Fruit fly (Drosophila melanogaster) whole organism, embryonic: ENCODE results near the gene CG17187.

ENCODE experiments used
- Ada2b ChIP-seq: fragments of 200-800 bp; sonication (Bioruptor generic); IDR thresholded peaks from 2 replicates; pipeline ENCODE4 v1.3.6; 2022; ENCODE audit warnings: missing biosample characterization, missing genetic modification characterization
- CG10209 ChIP-seq: fragments of 200-800 bp; sonication (Bioruptor generic); optimal IDR thresholded peaks from 3 replicates; lab custom pipeline; 2017; ENCODE audit warnings: missing biosample characterization, mild to moderate bottlenecking, missing genetic modification characterization, missing genetic modification reagents
- CG10267 ChIP-seq: fragments of 200-800 bp; sonication (Bioruptor generic); optimal IDR thresholded peaks from 2 replicates; lab custom pipeline; 2018; ENCODE audit warnings: missing biosample characterization, mild to moderate bottlenecking, missing genetic modification characterization, moderate library complexity
- CG10321 ChIP-seq: fragments of 200-800 bp; sonication (Bioruptor generic); IDR thresholded peaks from 2 replicates; pipeline ENCODE4 v1.3.6; 2022; ENCODE audit warnings: missing biosample characterization, missing genetic modification characterization
- CG10959 ChIP-seq: fragments of 200-800 bp; sonication (Bioruptor generic); IDR thresholded peaks from 2 replicates; pipeline ENCODE4 v1.3.6; 2022; ENCODE audit warnings: missing biosample characterization, missing genetic modification characterization
- CG11560 ChIP-seq: fragments of 200-800 bp; sonication (Bioruptor generic); IDR thresholded peaks from 3 replicates; pipeline ENCODE4 v1.3.6; 2022; ENCODE audit warnings: missing biosample characterization, missing genetic modification characterization
- CG12744 ChIP-seq: fragments of 200-800 bp; sonication (Bioruptor generic); optimal IDR thresholded peaks from 2 replicates; lab custom pipeline; 2016; ENCODE audit warnings: missing biosample characterization, missing genetic modification characterization
- CG15514 ChIP-seq: fragments of 200-800 bp; sonication (Bioruptor generic); optimal IDR thresholded peaks from 3 replicates; lab custom pipeline; 2017; ENCODE audit warnings: missing biosample characterization, missing genetic modification characterization, mild to moderate bottlenecking, moderate library complexity, missing genetic modification reagents
- CG15601 ChIP-seq: fragments of 200-800 bp; sonication (Bioruptor generic); optimal IDR thresholded peaks from 3 replicates; lab custom pipeline; 2019; ENCODE audit warnings: missing biosample characterization, mild to moderate bottlenecking, missing genetic modification characterization, moderate library complexity
- CG15696 ChIP-seq: fragments of 200-800 bp; sonication (Bioruptor generic); optimal IDR thresholded peaks from 2 replicates; lab custom pipeline; 2019; ENCODE audit warnings: missing biosample characterization, mild to moderate bottlenecking, missing genetic modification characterization, moderate library complexity
- CG16815 ChIP-seq: fragments of 200-800 bp; sonication (Bioruptor generic); optimal IDR thresholded peaks from 3 replicates; lab custom pipeline; 2017; ENCODE audit warnings: missing biosample characterization, mild to moderate bottlenecking, missing genetic modification characterization
- CG17359 ChIP-seq: fragments of 200-800 bp; sonication (Bioruptor generic); optimal IDR thresholded peaks from 3 replicates; lab custom pipeline; 2018; ENCODE audit warnings: missing biosample characterization, mild to moderate bottlenecking, missing genetic modification characterization, moderate library complexity
- CG17361 ChIP-seq: fragments of 200-800 bp; sonication (Bioruptor generic); IDR thresholded peaks from 3 replicates; pipeline ENCODE4 v1.3.6; 2022; ENCODE audit warnings: missing biosample characterization, missing genetic modification characterization
- CG30020 ChIP-seq: fragments of 200-800 bp; optimal IDR thresholded peaks from 2 replicates; lab custom pipeline; 2019; ENCODE audit warnings: missing biosample characterization, mild to moderate bottlenecking, missing genetic modification characterization, moderate library complexity
- CG30431 ChIP-seq: fragments of 200-800 bp; sonication (Bioruptor generic); optimal IDR thresholded peaks from 2 replicates; lab custom pipeline; 2017; ENCODE audit warnings: missing biosample characterization, missing genetic modification characterization
- CG7745 ChIP-seq: fragments of 200-800 bp; sonication (Bioruptor generic); optimal IDR thresholded peaks from 2 replicates; lab custom pipeline; 2018; ENCODE audit warnings: missing biosample characterization, mild to moderate bottlenecking, missing genetic modification characterization, moderate library complexity
- CG7928 ChIP-seq: fragments of 200-800 bp; sonication (Bioruptor generic); optimal IDR thresholded peaks from 2 replicates; lab custom pipeline; 2017; ENCODE audit warnings: missing biosample characterization, mild to moderate bottlenecking, missing genetic modification characterization
- CG8944 ChIP-seq: fragments of 200-800 bp; sonication (Bioruptor generic); optimal IDR thresholded peaks from 3 replicates; lab custom pipeline; 2016; ENCODE audit warnings: missing biosample characterization, missing genetic modification characterization
- CG9609 ChIP-seq: fragments of 200-800 bp; sonication (Bioruptor generic); optimal IDR thresholded peaks from 3 replicates; lab custom pipeline; 2016; ENCODE audit warnings: missing biosample characterization, missing genetic modification characterization
- Fer2 ChIP-seq: fragments of 200-800 bp; sonication (Bioruptor generic); optimal IDR thresholded peaks from 2 replicates; lab custom pipeline; 2018; ENCODE audit warnings: missing biosample characterization, mild to moderate bottlenecking, missing genetic modification characterization, moderate library complexity
- HLHmδ ChIP-seq: fragments of 200-800 bp; sonication (Bioruptor generic); optimal IDR thresholded peaks from 2 replicates; lab custom pipeline; 2018; ENCODE audit warnings: missing biosample characterization, mild to moderate bottlenecking, missing genetic modification characterization, moderate library complexity
- HmgD ChIP-seq: fragments of 200-800 bp; sonication (Bioruptor generic); optimal IDR thresholded peaks from 3 replicates; lab custom pipeline; 2016; ENCODE audit warnings: missing biosample characterization, missing genetic modification characterization
- Kr ChIP-seq: fragments of 200-800 bp; sonication (Bioruptor generic); optimal IDR thresholded peaks from 2 replicates; lab custom pipeline; 2017; ENCODE audit warnings: missing biosample characterization, mild to moderate bottlenecking, missing genetic modification characterization
- Mad ChIP-seq: fragments of 200-800 bp; sonication (Bioruptor generic); optimal IDR thresholded peaks from 2 replicates; lab custom pipeline; 2016; ENCODE audit warnings: missing biosample characterization, missing genetic modification characterization
- Myb ChIP-seq: fragments of 200-800 bp; sonication (Bioruptor generic); optimal IDR thresholded peaks from 2 replicates; lab custom pipeline; 2016; ENCODE audit warnings: missing biosample characterization, missing genetic modification characterization
- Ravus ChIP-seq: fragments of 200-800 bp; sonication (Bioruptor generic); IDR thresholded peaks from 2 replicates; pipeline ENCODE4 v1.3.6; 2022; ENCODE audit warnings: missing biosample characterization, missing genetic modification characterization
- ab ChIP-seq: fragments of 200-800 bp; sonication (Bioruptor generic); optimal IDR thresholded peaks from 2 replicates; lab custom pipeline; 2016; ENCODE audit warnings: missing biosample characterization, missing genetic modification characterization
- ara ChIP-seq: fragments of 200-800 bp; sonication (Bioruptor generic); IDR thresholded peaks from 2 replicates; pipeline ENCODE4 v1.3.6; 2022; ENCODE audit warnings: missing biosample characterization, missing genetic modification characterization
- cad ChIP-seq: fragments of >200 bp; optimal IDR thresholded peaks from 2 replicates; lab custom pipeline; 2017; ENCODE audit warnings: missing biosample characterization, missing genetic modification characterization
- dan ChIP-seq: fragments of 200-800 bp; sonication (Bioruptor generic); IDR thresholded peaks from 2 replicates; pipeline ENCODE4 v1.3.6; 2022; ENCODE audit warnings: missing biosample characterization, missing genetic modification characterization
- dm ChIP-seq: fragments of 200-800 bp; sonication (Bioruptor generic); optimal IDR thresholded peaks from 3 replicates; lab custom pipeline; 2016; ENCODE audit warnings: missing biosample characterization, missing genetic modification characterization
- fd102C ChIP-seq: fragments of 200-800 bp; sonication (Bioruptor generic); optimal IDR thresholded peaks from 2 replicates; lab custom pipeline; 2018; ENCODE audit warnings: missing biosample characterization, mild to moderate bottlenecking, missing genetic modification characterization, moderate library complexity
- gsb ChIP-seq: fragments of 200-800 bp; sonication (Bioruptor generic); IDR thresholded peaks from 2 replicates; pipeline ENCODE4 v1.3.6; 2022; ENCODE audit warnings: missing biosample characterization, missing genetic modification characterization
- insv ChIP-seq, 2 experiments: fragments of 200-800 bp; sonication (Bioruptor generic); optimal IDR thresholded peaks; 3 replicates each; lab custom pipeline; 2016 to 2018; ENCODE audit warnings: missing biosample characterization in 2 of 2, missing genetic modification characterization in 2 of 2
- kay ChIP-seq: fragments of 200-800 bp; sonication (Bioruptor generic); optimal IDR thresholded peaks from 2 replicates; lab custom pipeline; 2016; ENCODE audit warnings: missing biosample characterization, missing genetic modification characterization
- kni ChIP-seq: fragments of 200-800 bp; sonication (Bioruptor generic); optimal IDR thresholded peaks from 3 replicates; lab custom pipeline; 2017; ENCODE audit warnings: mild to moderate bottlenecking, missing biosample characterization, missing genetic modification reagents, missing genetic modification characterization
- lov ChIP-seq, 2 experiments: fragments of 200-800 bp in 1 of 2; fragments of >200 bp in 1 of 2; sonication (Bioruptor generic) in 1 of 2; IDR thresholded peaks in 1 of 2; optimal IDR thresholded peaks in 1 of 2; 2 replicates in 1 of 2; 3 replicates in 1 of 2; pipeline versions ENCODE4 v1.3.6 to Lab custom; 2017 to 2022; ENCODE audit warnings: missing biosample characterization in 1 of 2, missing genetic modification characterization in 1 of 2
- luna ChIP-seq: fragments of 200-800 bp; sonication (Bioruptor generic); optimal IDR thresholded peaks from 2 replicates; lab custom pipeline; 2016; ENCODE audit warnings: missing biosample characterization, missing genetic modification characterization
- org-1 ChIP-seq: fragments of 200-800 bp; sonication (Bioruptor generic); optimal IDR thresholded peaks from 2 replicates; lab custom pipeline; 2017; ENCODE audit warnings: missing biosample characterization, missing genetic modification characterization
- p53 ChIP-seq: fragments of 200-800 bp; sonication (Bioruptor generic); optimal IDR thresholded peaks from 2 replicates; lab custom pipeline; 2016; ENCODE audit warnings: missing biosample characterization, missing genetic modification characterization
- run ChIP-seq: fragments of 200-800 bp; sonication (Bioruptor generic); optimal IDR thresholded peaks from 3 replicates; lab custom pipeline; 2018; ENCODE audit warnings: missing biosample characterization, mild to moderate bottlenecking, missing genetic modification characterization
- sens ChIP-seq: fragments of 200-800 bp; sonication (Bioruptor generic); peaks from one replicate; lab custom pipeline; 2016; ENCODE audit warnings: missing biosample characterization, missing genetic modification characterization
- ssp ChIP-seq: fragments of 200-800 bp; sonication (Bioruptor generic); IDR thresholded peaks from 2 replicates; pipeline ENCODE4 v1.3.6; 2022; ENCODE audit warnings: missing biosample characterization, missing genetic modification characterization
- stc ChIP-seq: fragments of 200-800 bp; sonication (Bioruptor generic); IDR thresholded peaks from 2 replicates; pipeline ENCODE4 v1.3.6; 2022; ENCODE audit warnings: missing biosample characterization, missing genetic modification characterization
- stwl ChIP-seq: fragments of 200-800 bp; sonication (Bioruptor generic); optimal IDR thresholded peaks from 3 replicates; lab custom pipeline; 2018; ENCODE audit warnings: missing biosample characterization, mild to moderate bottlenecking, missing genetic modification characterization, moderate library complexity
- trh ChIP-seq: fragments of 200-800 bp; sonication (Bioruptor generic); optimal IDR thresholded peaks from 2 replicates; lab custom pipeline; 2016; ENCODE audit warnings: missing biosample characterization, missing genetic modification characterization
- unc-4 ChIP-seq: fragments of 200-800 bp; sonication (Bioruptor generic); IDR thresholded peaks from 2 replicates; pipeline ENCODE4 v1.3.6; 2022; ENCODE audit warnings: missing biosample characterization, missing genetic modification characterization; ENCODE audit not compliant: partially characterized antibody
- yki ChIP-seq: fragments of >200 bp; optimal IDR thresholded peaks from 3 replicates; lab custom pipeline; 2018
- zfh1 ChIP-seq: fragments of 200-800 bp; sonication (Bioruptor generic); IDR thresholded peaks from 3 replicates; pipeline ENCODE4 v1.3.6; 2022; ENCODE audit warnings: missing biosample characterization, missing genetic modification characterization

The CG17187 gene

dm6 chr3R:11221437-11222230 lies 10.0 kb downstream of the CG17187 start, which contains the start of the genes CG6693 and RpL3 (continued):
- no peak for TF ChIP-seq yki (lab: Kevin White, UChicago)
- TF ChIP-seq org-1 (GFP tag; lab: Kevin White, UChicago) = peak; percentile 56
- peak; percentile 49 for TF ChIP-seq kni (GFP tag; lab: Kevin White, UChicago)
- peak; percentile 75 for TF ChIP-seq CG15601
- TF ChIP-seq lov (optimal IDR thresholded peaks at IDR 0.05; lab: Kevin White, UChicago) = no peak
- TF ChIP-seq lov (GFP tag; IDR thresholded peaks at IDR 0.05; lab: Robert Waterston, UW) = peak; percentile 91
- no peak for TF ChIP-seq dan
- peak; percentile 28; the same call in 1 of the 2 replicates for TF ChIP-seq ara (GFP tag; lab: Robert Waterston, UW)
- TF ChIP-seq CG10209 (GFP tag; lab: Kevin White, UChicago) = peak; percentile 69
- TF ChIP-seq Myb (GFP tag; lab: Kevin White, UChicago) = peak; percentile 48
- TF ChIP-seq CG7745 (tag; lab: Kevin White, UChicago) = peak; percentile 39
- TF ChIP-seq Mad (GFP tag; lab: Kevin White, UChicago) = peak; percentile 50
- TF ChIP-seq stwl (tag; lab: Kevin White, UChicago) = peak; percentile 49
- peak; percentile 84 for TF ChIP-seq CG17359 (tag; lab: Kevin White, UChicago)
- peak; percentile 14 for TF ChIP-seq kay (GFP tag; lab: Kevin White, UChicago)
- TF ChIP-seq CG10959 (GFP tag; lab: Robert Waterston, UW) = peak; percentile 40; the same call in 1 of the 2 replicates
- peak; percentile 42 for TF ChIP-seq CG15696 (tag; lab: Kevin White, UChicago)
- TF ChIP-seq trh = peak; percentile 48
- TF ChIP-seq ssp (GFP tag; lab: Robert Waterston, UW) = peak; percentile 56
- peak; percentile 88 for TF ChIP-seq dm (GFP tag; lab: Kevin White, UChicago)
- no peak; the same call in 2 of the 3 replicates for TF ChIP-seq CG11560 (tag; lab: Robert Waterston, UW)
- TF ChIP-seq Fer2 (tag; lab: Kevin White, UChicago) = peak; percentile 28
- peak; percentile 4 for TF ChIP-seq CG8944 (GFP tag; lab: Kevin White, UChicago)
- TF ChIP-seq run = peak; percentile 57
- TF ChIP-seq CG9609 (GFP tag; lab: Kevin White, UChicago) = peak; percentile 51
- TF ChIP-seq Kr (GFP tag; lab: Kevin White, UChicago) = no peak
- TF ChIP-seq luna (GFP tag; lab: Kevin White, UChicago) = peak; percentile 50
- peak; percentile 47; the same call in 1 of the 2 replicates for TF ChIP-seq gsb (GFP tag; lab: Robert Waterston, UW)
- TF ChIP-seq HLHmδ (GFP tag; lab: Kevin White, UChicago) = peak; percentile 95
- TF ChIP-seq CG17361 (GFP tag; lab: Robert Waterston, UW) = peak; percentile 78
- TF ChIP-seq insv (GFP tag; optimal IDR thresholded peaks at IDR 0.05; lab: Kevin White, UChicago) = peak in 1 of 2 experiments; percentile 67
- no peak for TF ChIP-seq CG16815 (GFP tag; lab: Kevin White, UChicago)
- peak; percentile 38 for TF ChIP-seq ab (GFP tag; lab: Kevin White, UChicago)
- TF ChIP-seq CG12744 (GFP tag; lab: Kevin White, UChicago) = peak; percentile 38
- no peak for TF ChIP-seq Ravus (GFP tag; lab: Robert Waterston, UW)
- TF ChIP-seq CG30020 (tag; lab: Kevin White, UChicago) = peak; percentile 27
- 0 out of 2 replicates have a peak, but pooled peaks have one; percentile 34 for TF ChIP-seq unc-4
- peak; percentile 45 for TF ChIP-seq p53 (GFP tag; lab: Kevin White, UChicago)
- no peak for TF ChIP-seq Ada2b
- peak; percentile 97 for TF ChIP-seq CG7928 (GFP tag; lab: Kevin White, UChicago)
- peak; percentile 54; the same call in 1 of the 2 replicates for TF ChIP-seq CG10321 (GFP tag; lab: Robert Waterston, UW)
- no peak for TF ChIP-seq CG30431 (GFP tag; lab: Kevin White, UChicago)
- TF ChIP-seq CG10267 (tag; lab: Kevin White, UChicago) = peak; percentile 96
- peak; percentile 97 for TF ChIP-seq sens
- TF ChIP-seq stc = peak; percentile 82
- peak; percentile 74 for TF ChIP-seq fd102C (GFP tag; lab: Kevin White, UChicago)
- TF ChIP-seq zfh1 (GFP tag; lab: Robert Waterston, UW) = peak; percentile 72
- TF ChIP-seq HmgD (GFP tag; lab: Kevin White, UChicago) = peak; percentile 23
- peak; percentile 87 for TF ChIP-seq CG15514 (GFP tag; lab: Kevin White, UChicago)
- TF ChIP-seq cad (GFP tag; lab: Kevin White, UChicago) = no peak
